Worm (Caenorhabditis elegans) whole organism, mixed stage, embryonic: Measurements from ENCODE around the gene Y65A5A.1.

Experiments
- M03D4.4 ChIP-seq: sonication (generic microtip); optimal IDR thresholded peaks from 2 replicates; lab custom pipeline; 2017; ENCODE audit warnings: mild to moderate bottlenecking, missing genetic modification characterization, missing compliant biosample characterization
- bed-3 ChIP-seq: fragments of 200-800 bp; sonication (Bioruptor generic); optimal IDR thresholded peaks from 3 replicates; lab custom pipeline; 2018; ENCODE audit warnings: mild to moderate bottlenecking, missing genetic modification characterization, moderate library complexity, missing compliant biosample characterization
- blmp-1 ChIP-seq: fragments of 150-350 bp; optimal IDR thresholded peaks from 2 replicates; lab custom pipeline; 2014; ENCODE audit warnings: missing biosample characterization, missing genetic modification characterization
- ceh-39 ChIP-seq: fragments of 150-350 bp; optimal IDR thresholded peaks from 2 replicates; lab custom pipeline; 2014; ENCODE audit warnings: missing biosample characterization, missing genetic modification characterization
- ceh-43 ChIP-seq: fragments of 200-800 bp; sonication (Bioruptor generic); optimal IDR thresholded peaks from 2 replicates; lab custom pipeline; 2018; ENCODE audit warnings: mild to moderate bottlenecking, missing genetic modification characterization, moderate library complexity, missing compliant biosample characterization
- ceh-83 ChIP-seq: fragments of 200-800 bp; sonication (Bioruptor generic); optimal IDR thresholded peaks from 2 replicates; lab custom pipeline; 2018; ENCODE audit warnings: mild to moderate bottlenecking, missing genetic modification characterization, missing compliant biosample characterization
- ces-1 ChIP-seq: fragments of 150-350 bp; optimal IDR thresholded peaks from 2 replicates; lab custom pipeline; 2014; ENCODE audit warnings: missing biosample characterization, missing genetic modification reagents, missing genetic modification characterization
- cnd-1 ChIP-seq: fragments of 200-800 bp; sonication (Bioruptor generic); optimal IDR thresholded peaks from 2 replicates; lab custom pipeline; 2018; ENCODE audit warnings: mild to moderate bottlenecking, missing genetic modification characterization, missing compliant biosample characterization
- drap-1 ChIP-seq: fragments of 200-800 bp; sonication (Bioruptor generic); optimal IDR thresholded peaks from 3 replicates; lab custom pipeline; 2018; ENCODE audit warnings: mild to moderate bottlenecking, missing genetic modification characterization, missing compliant biosample characterization
- elt-1 ChIP-seq: sonication (generic microtip); optimal IDR thresholded peaks from 2 replicates; lab custom pipeline; 2017; ENCODE audit warnings: missing genetic modification characterization, mild to moderate bottlenecking, missing compliant biosample characterization, antibody characterized with exemption, moderate library complexity, borderline replicate concordance; ENCODE audit not compliant: insufficient read depth
- elt-3 ChIP-seq: fragments of 150-350 bp; optimal IDR thresholded peaks from 2 replicates; lab custom pipeline; 2014; ENCODE audit warnings: missing biosample characterization, missing genetic modification characterization
- flh-1 ChIP-seq: fragments of 200-800 bp; sonication (Bioruptor generic); optimal IDR thresholded peaks from 2 replicates; lab custom pipeline; 2018; ENCODE audit warnings: mild to moderate bottlenecking, missing genetic modification characterization, moderate library complexity, missing compliant biosample characterization
- ham-2 ChIP-seq: fragments of 200-800 bp; sonication (Bioruptor generic); optimal IDR thresholded peaks from 2 replicates; lab custom pipeline; 2018; ENCODE audit warnings: mild to moderate bottlenecking, missing genetic modification characterization, missing compliant biosample characterization
- lin-13 ChIP-seq: fragments of 150-350 bp; optimal IDR thresholded peaks from 2 replicates; lab custom pipeline; 2014; ENCODE audit warnings: missing biosample characterization, missing genetic modification characterization
- lin-32 ChIP-seq: fragments of 200-800 bp; sonication (Bioruptor generic); optimal IDR thresholded peaks from 2 replicates; lab custom pipeline; 2018; ENCODE audit warnings: mild to moderate bottlenecking, missing genetic modification characterization, missing compliant biosample characterization
- lsy-2 ChIP-seq: fragments of 150-350 bp; optimal IDR thresholded peaks from 2 replicates; lab custom pipeline; 2014; ENCODE audit warnings: missing biosample characterization, missing genetic modification characterization
- mab-5 ChIP-seq: fragments of 150-350 bp; optimal IDR thresholded peaks from 2 replicates; lab custom pipeline; 2014; ENCODE audit warnings: missing biosample characterization, missing genetic modification characterization
- mep-1 ChIP-seq: fragments of 150-350 bp; optimal IDR thresholded peaks from 2 replicates; lab custom pipeline; 2017; ENCODE audit warnings: missing biosample characterization, missing genetic modification reagents, missing genetic modification characterization, inconsistent platforms
- mls-2 ChIP-seq: sonication (generic microtip); optimal IDR thresholded peaks from 2 replicates; lab custom pipeline; 2016; ENCODE audit warnings: mild to moderate bottlenecking, missing genetic modification characterization, moderate library complexity, missing compliant biosample characterization
- nhr-12 ChIP-seq: fragments of 150-350 bp; optimal IDR thresholded peaks from 2 replicates; lab custom pipeline; 2014; ENCODE audit warnings: missing biosample characterization, missing genetic modification characterization
- nhr-2 ChIP-seq: fragments of 150-350 bp; optimal IDR thresholded peaks from 2 replicates; lab custom pipeline; 2014; ENCODE audit warnings: missing biosample characterization, missing genetic modification characterization
- nhr-237 ChIP-seq: fragments of 150-350 bp; optimal IDR thresholded peaks from 2 replicates; lab custom pipeline; 2014; ENCODE audit warnings: missing biosample characterization, missing genetic modification characterization
- nhr-28 ChIP-seq: fragments of 150-350 bp; optimal IDR thresholded peaks from 2 replicates; lab custom pipeline; 2014; ENCODE audit warnings: missing biosample characterization, missing genetic modification characterization
- nhr-76 ChIP-seq: sonication (generic microtip); optimal IDR thresholded peaks from 2 replicates; lab custom pipeline; 2017; ENCODE audit warnings: missing biosample characterization, missing genetic modification characterization
- pha-4 ChIP-seq: fragments of 150-350 bp; optimal IDR thresholded peaks from 2 replicates; lab custom pipeline; 2018; ENCODE audit warnings: missing biosample characterization, missing genetic modification reagents, missing genetic modification characterization
- sem-2 ChIP-seq: fragments of 200-800 bp; sonication (Bioruptor generic); optimal IDR thresholded peaks from 2 replicates; lab custom pipeline; 2018; ENCODE audit warnings: mild to moderate bottlenecking, missing genetic modification characterization, missing compliant biosample characterization
- snpc-4 ChIP-seq: fragments of 150-350 bp; optimal IDR thresholded peaks from 2 replicates; lab custom pipeline; 2014; ENCODE audit warnings: missing biosample characterization, missing genetic modification characterization
- sptf-1 ChIP-seq: sonication (generic microtip); optimal IDR thresholded peaks from 2 replicates; lab custom pipeline; 2017; ENCODE audit warnings: mild to moderate bottlenecking, missing genetic modification characterization, moderate library complexity, missing compliant biosample characterization
- tbx-8 ChIP-seq: fragments of 200-800 bp; sonication (Bioruptor generic); optimal IDR thresholded peaks from 2 replicates; lab custom pipeline; 2018; ENCODE audit warnings: mild to moderate bottlenecking, missing genetic modification characterization, moderate library complexity, missing compliant biosample characterization
- unc-120 ChIP-seq: sonication (generic microtip); optimal IDR thresholded peaks from 2 replicates; lab custom pipeline; 2017; ENCODE audit warnings: missing genetic modification characterization, missing compliant biosample characterization; ENCODE audit not compliant: poor library complexity, severe bottlenecking
- unc-62 ChIP-seq: fragments of 150-350 bp; optimal IDR thresholded peaks from 2 replicates; lab custom pipeline; 2014; ENCODE audit warnings: missing biosample characterization, missing genetic modification reagents, missing genetic modification characterization
- zip-8 ChIP-seq: fragments of 150-350 bp; optimal IDR thresholded peaks from 2 replicates; lab custom pipeline; 2014; ENCODE audit warnings: missing biosample characterization, missing genetic modification characterization
- ztf-11 ChIP-seq: fragments of 150-350 bp; optimal IDR thresholded peaks from 2 replicates; lab custom pipeline; 2014; ENCODE audit warnings: missing biosample characterization, missing genetic modification characterization

Y65A5A.1 gene

ce11 chrIV:16397845-16398607, 1.6 kb downstream of the Y65A5A.1 start (continued):
- TF ChIP-seq lin-13 (tag; lab: Kevin White, UChicago) (peak; percentile 41), unc-120 (tag; lab: Kevin White, UChicago) (peak; percentile 58), ces-1 (GFP tag; lab: Kevin White, UChicago) (peak; percentile 21), lsy-2 (no peak)

- TF ChIP-seq ceh-43 (GFP tag; lab: Kevin White, UChicago) = peak; percentile 50
- TF ChIP-seq pha-4 (tag; lab: Kevin White, UChicago) = no peak
- peak; percentile 56 for TF ChIP-seq unc-62
- TF ChIP-seq tbx-8 (GFP tag; lab: Kevin White, UChicago) = no peak
- TF ChIP-seq lin-32 (GFP tag; lab: Kevin White, UChicago) = no peak
Measured at ce11 chrIV:16396651-16397050, 3.0 kb downstream of the Y65A5A.1 start.

DNA sequence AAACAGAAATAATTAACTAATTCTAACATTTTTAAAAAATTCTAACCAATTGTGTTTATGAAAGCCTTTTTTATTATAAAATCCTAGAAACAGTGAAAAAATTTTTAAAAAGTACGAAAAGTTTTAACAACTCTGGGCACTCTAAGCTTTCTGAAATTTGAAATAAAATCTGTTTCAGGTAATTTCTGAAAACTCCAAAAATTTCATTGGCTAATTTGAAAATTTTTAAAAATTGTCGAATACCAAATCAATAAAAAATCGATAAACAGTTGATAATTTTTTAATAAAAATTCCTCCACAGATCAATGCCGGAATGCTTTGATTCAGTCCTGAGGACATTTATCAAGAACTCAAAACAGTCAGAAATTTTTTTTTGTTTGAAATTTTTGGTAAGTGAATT, 6.0 kb downstream of the Y65A5A.1 start, which contains the start of gene Y65A5A.24:
Y65A5A.24 (plus strand) TSS at position 301 of the 400 bp plus-strand sequence.
- TF ChIP-seq unc-62 (no peak), M03D4.4 (no peak), elt-3 (no peak), unc-120 (tag; lab: Kevin White, UChicago) (no peak), elt-1 (no peak), pha-4 (tag; lab: Kevin White, UChicago) (no peak), nhr-76 (no peak), nhr-237 (no peak), nhr-12 (tag; lab: Kevin White, UChicago) (no peak), ces-1 (GFP tag; lab: Kevin White, UChicago) (no peak), sptf-1 (tag; lab: Kevin White, UChicago) (no peak), drap-1 (GFP tag; lab: Kevin White, UChicago) (no peak), nhr-2 (no peak), blmp-1 (no peak), mls-2 (tag; lab: Kevin White, UChicago) (no peak)

ce11 chrIV:16391470-16391869, 8.2 kb downstream of the Y65A5A.1 start:
- TF ChIP-seq nhr-28 (tag; lab: Kevin White, UChicago) (no peak), zip-8 (peak; percentile 91), ham-2 (GFP tag; lab: Kevin White, UChicago) (no peak), nhr-2 (peak; percentile 89), nhr-12 (tag; lab: Kevin White, UChicago) (no peak), mls-2 (tag; lab: Kevin White, UChicago) (no peak)

DNA sequence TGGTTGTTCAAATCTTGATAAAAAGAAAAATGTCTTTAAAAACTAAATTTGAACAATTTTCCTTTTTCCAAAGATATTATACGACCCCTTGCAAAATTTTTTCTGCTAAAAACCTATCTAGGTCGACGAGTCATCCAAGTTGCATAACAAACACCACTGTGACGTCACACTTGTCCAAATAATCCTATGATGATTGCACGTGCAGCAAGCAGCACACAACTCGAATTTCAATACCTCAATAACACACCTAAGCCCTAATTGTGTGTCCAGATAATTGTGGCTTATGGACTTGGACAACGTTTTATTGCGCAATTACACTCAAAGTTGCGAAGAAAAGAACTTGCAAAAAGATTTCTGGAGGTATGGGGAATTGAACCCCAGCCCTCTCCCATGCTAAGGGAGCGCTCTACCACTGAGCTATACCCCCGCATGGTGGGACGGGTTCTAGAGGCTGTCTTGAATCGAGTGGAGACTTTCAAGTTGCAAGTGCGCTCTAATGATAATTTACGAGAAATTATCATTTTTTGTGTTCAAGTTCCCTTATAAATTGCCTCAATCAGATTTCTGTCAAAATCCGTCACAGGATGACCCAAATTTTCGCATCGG, 10.7 kb downstream of the Y65A5A.1 start:
- peak; percentile 66 for TF ChIP-seq sem-2
- TF ChIP-seq M03D4.4 = peak; percentile 25
- TF ChIP-seq nhr-2 = peak; percentile 75
- no peak for TF ChIP-seq mep-1 (tag; lab: Kevin White, UChicago)
- TF ChIP-seq nhr-28 (tag; lab: Kevin White, UChicago) = no peak
- peak; percentile 15 for TF ChIP-seq unc-120 (tag; lab: Kevin White, UChicago)
- TF ChIP-seq blmp-1 = no peak
- no peak for TF ChIP-seq mab-5
- TF ChIP-seq zip-8 = peak; percentile 97
- peak; percentile 44 for TF ChIP-seq drap-1 (GFP tag; lab: Kevin White, UChicago)
- TF ChIP-seq mls-2 (tag; lab: Kevin White, UChicago) = peak; percentile 35
- TF ChIP-seq ceh-39 (tag; lab: Kevin White, UChicago) = no peak
- TF ChIP-seq sptf-1 (tag; lab: Kevin White, UChicago) = peak; percentile 67
- TF ChIP-seq cnd-1 = peak; percentile 43
- TF ChIP-seq elt-1 = no peak

- TF ChIP-seq nhr-76 (no peak), tbx-8 (GFP tag; lab: Kevin White, UChicago) (no peak), mab-5 (no peak), flh-1 (GFP tag; lab: Kevin White, UChicago) (peak; percentile 35), lin-32 (GFP tag; lab: Kevin White, UChicago) (peak; percentile 93), snpc-4 (tag; lab: Kevin White, UChicago) (no peak), sem-2 (peak; percentile 37), ham-2 (GFP tag; lab: Kevin White, UChicago) (peak; percentile 21), nhr-2 (no peak), blmp-1 (no peak), nhr-237 (no peak), ztf-11 (tag; lab: Kevin White, UChicago) (no peak), unc-62 (no peak), pha-4 (tag; lab: Kevin White, UChicago) (no peak), drap-1 (GFP tag; lab: Kevin White, UChicago) (peak; percentile 47), M03D4.4 (peak; percentile 70), sptf-1 (tag; lab: Kevin White, UChicago) (peak; percentile 70), ceh-39 (tag; lab: Kevin White, UChicago) (no peak), ceh-83 (GFP tag; lab: Kevin White, UChicago) (no peak), ceh-43 (GFP tag; lab: Kevin White, UChicago) (peak; percentile 50), zip-8 (no peak), ces-1 (GFP tag; lab: Kevin White, UChicago) (no peak), mls-2 (tag; lab: Kevin White, UChicago) (peak; percentile 20), elt-3 (no peak), nhr-28 (tag; lab: Kevin White, UChicago) (no peak), bed-3 (no peak), cnd-1 (peak; percentile 53), unc-120 (tag; lab: Kevin White, UChicago) (peak; percentile 17)
Measured at ce11 chrIV:16388136-16388635, 11.4 kb downstream of the Y65A5A.1 start.
